Fruit fly (Drosophila melanogaster) whole organism, prepupa: ENCODE data around the gene dtn.

Experiments
- Blimp-1 ChIP-seq: fragments of 200-800 bp; sonication (Bioruptor generic); optimal IDR thresholded peaks from 3 replicates; lab custom pipeline; 2017; ENCODE audit warnings: missing biosample characterization, missing genetic modification characterization, mild to moderate bottlenecking, moderate library complexity, missing genetic modification reagents
- CG10631 ChIP-seq: fragments of 200-800 bp; sonication (Bioruptor generic); optimal IDR thresholded peaks from 2 replicates; lab custom pipeline; 2016; ENCODE audit warnings: missing biosample characterization, missing genetic modification characterization
- CG10669 ChIP-seq: fragments of 200-800 bp; sonication (Bioruptor generic); optimal IDR thresholded peaks from 3 replicates; lab custom pipeline; 2018; ENCODE audit warnings: missing biosample characterization, mild to moderate bottlenecking, missing genetic modification characterization, moderate library complexity
- CG11294 ChIP-seq: fragments of 200-800 bp; sonication (Bioruptor generic); IDR thresholded peaks from 2 replicates; pipeline ENCODE4 v1.3.6; 2022; ENCODE audit warnings: missing biosample characterization, missing genetic modification characterization
- CG11762 ChIP-seq: fragments of 200-800 bp; sonication (Bioruptor generic); optimal IDR thresholded peaks from 3 replicates; lab custom pipeline; 2016; ENCODE audit warnings: missing biosample characterization, missing genetic modification characterization; ENCODE audit not compliant: insufficient read depth
- CG11902 ChIP-seq: fragments of 200-800 bp; sonication (Bioruptor generic); optimal IDR thresholded peaks from 3 replicates; lab custom pipeline; 2016; ENCODE audit warnings: missing biosample characterization, missing genetic modification characterization
- CG15336 ChIP-seq: fragments of 200-800 bp; sonication (Bioruptor generic); IDR thresholded peaks from 2 replicates; pipeline ENCODE4 v1.3.6; 2022; ENCODE audit warnings: missing biosample characterization, missing genetic modification characterization
- CG1621 ChIP-seq: fragments of 200-800 bp; sonication (Bioruptor generic); optimal IDR thresholded peaks from 3 replicates; lab custom pipeline; 2018; ENCODE audit warnings: missing biosample characterization, mild to moderate bottlenecking, missing genetic modification characterization
- CG16779 ChIP-seq: fragments of 200-800 bp; sonication (Bioruptor generic); optimal IDR thresholded peaks from 3 replicates; lab custom pipeline; 2017; ENCODE audit warnings: missing biosample characterization, mild to moderate bottlenecking, missing genetic modification characterization
- CG31627 ChIP-seq: fragments of 200-800 bp; sonication (Bioruptor generic); optimal IDR thresholded peaks from 3 replicates; lab custom pipeline; 2016; ENCODE audit warnings: missing biosample characterization, missing genetic modification characterization
- CG32006 ChIP-seq: fragments of 200-800 bp; sonication (Bioruptor generic); optimal IDR thresholded peaks from 3 replicates; lab custom pipeline; 2017; ENCODE audit warnings: missing biosample characterization, mild to moderate bottlenecking, missing genetic modification characterization
- CG34406 ChIP-seq: fragments of 200-800 bp; sonication (Bioruptor generic); optimal IDR thresholded peaks from 3 replicates; lab custom pipeline; 2016; ENCODE audit warnings: missing biosample characterization, missing genetic modification characterization
- CG3919 ChIP-seq: fragments of 200-800 bp; sonication (Bioruptor generic); optimal IDR thresholded peaks from 3 replicates; lab custom pipeline; 2016; ENCODE audit warnings: missing biosample characterization, missing genetic modification characterization
- CG6163 ChIP-seq: fragments of 200-800 bp; sonication (Bioruptor generic); IDR thresholded peaks from 3 replicates; pipeline ENCODE4 v1.3.6; 2022; ENCODE audit warnings: missing biosample characterization, missing genetic modification characterization
- CG6276 ChIP-seq: fragments of 200-800 bp; sonication (Bioruptor generic); optimal IDR thresholded peaks from 2 replicates; lab custom pipeline; 2017; ENCODE audit warnings: missing biosample characterization, mild to moderate bottlenecking, missing genetic modification characterization
- CG6792 ChIP-seq: fragments of 200-800 bp; sonication (Bioruptor generic); optimal IDR thresholded peaks from 3 replicates; lab custom pipeline; 2016; ENCODE audit warnings: missing biosample characterization, missing genetic modification characterization
- CG6854 ChIP-seq: fragments of 200-800 bp; sonication (Bioruptor generic); optimal IDR thresholded peaks from 2 replicates; lab custom pipeline; 2017; ENCODE audit warnings: missing biosample characterization, mild to moderate bottlenecking, missing genetic modification characterization
- CG7368 ChIP-seq: fragments of 200-800 bp; sonication (Bioruptor generic); optimal IDR thresholded peaks from 3 replicates; lab custom pipeline; 2016; ENCODE audit warnings: missing biosample characterization, missing genetic modification characterization
- Eip75B ChIP-seq: fragments of 200-800 bp; sonication (Bioruptor generic); optimal IDR thresholded peaks from 3 replicates; lab custom pipeline; 2016; ENCODE audit warnings: missing biosample characterization, missing genetic modification characterization
- Eip78C ChIP-seq: fragments of 200-800 bp; sonication (Bioruptor generic); peaks from one replicate; lab custom pipeline; 2016; ENCODE audit warnings: missing biosample characterization, missing genetic modification characterization
- Ets21C ChIP-seq: fragments of 200-800 bp; sonication (Bioruptor generic); optimal IDR thresholded peaks from 3 replicates; lab custom pipeline; 2016; ENCODE audit warnings: missing biosample characterization, missing genetic modification characterization
- Ets96B ChIP-seq: fragments of 200-800 bp; optimal IDR thresholded peaks from 2 replicates; lab custom pipeline; 2019; ENCODE audit warnings: missing biosample characterization, mild to moderate bottlenecking, missing genetic modification characterization, moderate library complexity
- Gug ChIP-seq: fragments of 200-800 bp; sonication (Bioruptor generic); IDR thresholded peaks from 2 replicates; pipeline ENCODE4 v1.3.6; 2022; ENCODE audit warnings: missing biosample characterization, missing genetic modification characterization
- Hr38 ChIP-seq: sonication (Bioruptor generic); optimal IDR thresholded peaks from 2 replicates; lab custom pipeline; 2016; ENCODE audit warnings: missing biosample characterization, missing genetic modification characterization
- Hr39 ChIP-seq: fragments of 200-800 bp; sonication (Bioruptor generic); optimal IDR thresholded peaks from 2 replicates; lab custom pipeline; 2016; ENCODE audit warnings: missing biosample characterization, missing genetic modification characterization
- Hr4 ChIP-seq: fragments of 200-800 bp; sonication (Bioruptor generic); optimal IDR thresholded peaks from 3 replicates; lab custom pipeline; 2016; ENCODE audit warnings: missing biosample characterization, missing genetic modification characterization
- Lpt ChIP-seq: fragments of 200-800 bp; sonication (Bioruptor generic); optimal IDR thresholded peaks from 3 replicates; lab custom pipeline; 2016; ENCODE audit warnings: missing biosample characterization, missing genetic modification characterization
- Met ChIP-seq: fragments of 200-800 bp; sonication (Bioruptor generic); optimal IDR thresholded peaks from 3 replicates; lab custom pipeline; 2016; ENCODE audit warnings: missing biosample characterization, missing genetic modification characterization
- OdsH ChIP-seq: fragments of 200-800 bp; sonication (Bioruptor generic); optimal IDR thresholded peaks from 3 replicates; lab custom pipeline; 2016; ENCODE audit warnings: missing biosample characterization, missing genetic modification characterization
- Smox ChIP-seq: fragments of 200-800 bp; sonication (Bioruptor generic); optimal IDR thresholded peaks from 3 replicates; lab custom pipeline; 2016; ENCODE audit warnings: missing biosample characterization, missing genetic modification characterization
- Sox102F ChIP-seq: fragments of 200-800 bp; sonication (Bioruptor generic); optimal IDR thresholded peaks from 2 replicates; lab custom pipeline; 2016; ENCODE audit warnings: missing biosample characterization, mild to moderate bottlenecking, missing genetic modification characterization
- Sox14 ChIP-seq: fragments of 200-800 bp; sonication (Bioruptor generic); optimal IDR thresholded peaks from 3 replicates; lab custom pipeline; 2016; ENCODE audit warnings: missing biosample characterization, missing genetic modification characterization
- Sox15 ChIP-seq: fragments of 200-800 bp; sonication (Bioruptor generic); optimal IDR thresholded peaks from 3 replicates; lab custom pipeline; 2016; ENCODE audit warnings: missing biosample characterization, missing genetic modification characterization
- acj6 ChIP-seq: fragments of 200-800 bp; sonication (Bioruptor generic); optimal IDR thresholded peaks from 3 replicates; lab custom pipeline; 2016; ENCODE audit warnings: missing biosample characterization, missing genetic modification characterization
- cyc ChIP-seq: fragments of 200-800 bp; sonication (Bioruptor generic); optimal IDR thresholded peaks from 3 replicates; lab custom pipeline; 2016; ENCODE audit warnings: missing biosample characterization, missing genetic modification characterization
- dac ChIP-seq: fragments of 200-800 bp; sonication (Bioruptor generic); optimal IDR thresholded peaks from 2 replicates; lab custom pipeline; 2017; ENCODE audit warnings: missing biosample characterization, mild to moderate bottlenecking, missing genetic modification characterization
- dsx ChIP-seq: fragments of 200-800 bp; optimal IDR thresholded peaks from 3 replicates; lab custom pipeline; 2019; ENCODE audit warnings: missing biosample characterization, mild to moderate bottlenecking, missing genetic modification characterization, moderate library complexity; ENCODE audit not compliant: poor library complexity, severe bottlenecking
- eg ChIP-seq: fragments of 200-800 bp; sonication (Bioruptor generic); IDR thresholded peaks from 3 replicates; pipeline ENCODE4 v1.3.6; 2022; ENCODE audit warnings: missing biosample characterization, missing genetic modification characterization
- esn ChIP-seq: fragments of 200-800 bp; sonication (Bioruptor generic); optimal IDR thresholded peaks from 2 replicates; lab custom pipeline; 2016; ENCODE audit warnings: missing biosample characterization, mild to moderate bottlenecking, missing genetic modification characterization, moderate library complexity
- fd59A ChIP-seq: fragments of 200-800 bp; sonication (Bioruptor generic); optimal IDR thresholded peaks from 2 replicates; lab custom pipeline; 2017; ENCODE audit warnings: missing biosample characterization, mild to moderate bottlenecking, missing genetic modification characterization, missing genetic modification reagents
- fkh ChIP-seq: fragments of 200-800 bp; sonication (Bioruptor generic); optimal IDR thresholded peaks from 3 replicates; lab custom pipeline; 2017; ENCODE audit warnings: missing biosample characterization, mild to moderate bottlenecking, missing genetic modification characterization, moderate library complexity
- lz ChIP-seq: fragments of 200-800 bp; sonication (Bioruptor generic); optimal IDR thresholded peaks from 3 replicates; lab custom pipeline; 2016; ENCODE audit warnings: missing biosample characterization, missing genetic modification characterization
- net ChIP-seq: fragments of 200-800 bp; sonication (Bioruptor generic); optimal IDR thresholded peaks from 3 replicates; lab custom pipeline; 2016; ENCODE audit warnings: missing biosample characterization, missing genetic modification characterization
- pdm3 ChIP-seq: fragments of 200-800 bp; sonication (Bioruptor generic); optimal IDR thresholded peaks from 3 replicates; lab custom pipeline; 2016; ENCODE audit warnings: missing biosample characterization, missing genetic modification characterization
- salr ChIP-seq, 2 experiments: fragments of 200-800 bp; sonication (Bioruptor generic); optimal IDR thresholded peaks; 3 replicates each; lab custom pipeline; 2016 to 2018; ENCODE audit warnings: missing biosample characterization in 2 of 2, missing genetic modification characterization in 2 of 2, mild to moderate bottlenecking in 1 of 2
- svp ChIP-seq: fragments of 200-800 bp; sonication (Bioruptor generic); peaks from one replicate; lab custom pipeline; 2016; ENCODE audit warnings: missing biosample characterization, missing genetic modification characterization
- topi ChIP-seq: fragments of 200-800 bp; sonication (Bioruptor generic); optimal IDR thresholded peaks from 3 replicates; lab custom pipeline; 2016; ENCODE audit warnings: missing biosample characterization, missing genetic modification characterization
- vri ChIP-seq: fragments of 200-800 bp; sonication (Bioruptor generic); optimal IDR thresholded peaks from 3 replicates; lab custom pipeline; 2016; ENCODE audit warnings: missing biosample characterization, mild to moderate bottlenecking, missing genetic modification characterization

dtn gene

DNA sequence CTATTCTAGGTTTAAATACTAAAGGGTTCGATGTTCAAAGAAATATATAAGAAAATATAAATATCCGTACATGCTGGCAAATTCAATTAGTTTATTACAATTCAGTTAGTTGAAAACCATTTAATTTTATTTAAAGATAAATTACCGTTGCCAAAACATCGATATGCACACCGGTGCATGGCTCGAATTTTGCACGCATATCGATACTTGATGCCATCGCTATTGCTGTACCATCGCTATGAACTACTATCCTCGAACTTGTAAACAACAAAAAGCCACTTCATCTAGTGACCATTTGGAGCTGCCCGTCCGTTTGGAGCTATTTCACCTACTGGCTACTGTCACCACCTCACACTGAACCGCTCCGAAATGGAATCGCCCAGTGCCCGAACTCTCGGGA lies 35.5 kb downstream of the dtn start, which contains the start of gene Josd:
Gene Josd, plus strand, starts transcription at position 270 of the 400 bp plus-strand sequence.
- TF ChIP-seq eg (GFP tag; lab: Robert Waterston, UW) (0 out of 3 replicates have a peak, but pooled peaks have one; percentile 18), Ets21C (GFP tag; lab: Kevin White, UChicago) (no peak), Lpt (GFP tag; lab: Kevin White, UChicago) (no peak), fkh (GFP tag; lab: Kevin White, UChicago) (peak; percentile 37), esn (GFP tag; lab: Kevin White, UChicago) (peak; percentile 30), CG6792 (no peak), CG3919 (GFP tag; lab: Kevin White, UChicago) (no peak), Eip78C (GFP tag; lab: Kevin White, UChicago) (peak; percentile 47), Sox14 (GFP tag; lab: Kevin White, UChicago) (no peak), CG1621 (no peak), dac (GFP tag; lab: Kevin White, UChicago) (no peak), Sox15 (GFP tag; lab: Kevin White, UChicago) (no peak), topi (GFP tag; lab: Kevin White, UChicago) (peak; percentile 17), CG15336 (no peak)
- TF ChIP-seq, all 60 proteins: peak for 5

DNA sequence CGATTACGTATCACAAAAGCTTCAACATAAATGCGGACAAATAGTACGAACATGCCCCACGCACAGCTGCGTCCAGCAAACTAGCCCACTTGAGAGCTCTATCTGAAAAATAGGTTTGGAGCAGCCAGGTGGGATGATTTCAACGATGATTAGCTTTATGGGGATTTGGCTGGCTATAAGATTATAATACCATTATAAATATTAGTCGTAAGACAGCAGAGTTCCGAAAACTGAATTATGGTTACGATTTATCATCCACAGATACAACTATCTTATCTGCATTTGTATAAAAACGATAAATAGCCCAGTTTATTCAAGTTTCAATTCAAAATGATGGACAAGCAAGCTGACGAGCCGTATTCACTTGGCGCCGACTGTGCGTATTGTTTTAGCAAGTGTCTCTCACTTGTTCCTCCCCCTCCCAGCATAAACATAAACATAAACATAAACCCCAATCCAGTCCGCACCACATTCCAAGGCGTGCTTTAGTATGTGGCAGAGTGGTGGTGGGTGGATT lies 38.2 kb downstream of the dtn start:
- TF ChIP-seq svp (GFP tag; lab: Kevin White, UChicago) (peak; percentile 68), Sox14 (GFP tag; lab: Kevin White, UChicago) (peak; percentile 19), OdsH (peak; percentile 22), CG6163 (GFP tag; lab: Robert Waterston, UW) (no peak), pdm3 (GFP tag; lab: Kevin White, UChicago) (peak; percentile 52), CG10669 (GFP tag; lab: Kevin White, UChicago) (peak; percentile 21), CG16779 (tag; lab: Kevin White, UChicago) (no peak), CG31627 (GFP tag; lab: Kevin White, UChicago) (no peak), eg (GFP tag; lab: Robert Waterston, UW) (peak; percentile 53; the same call in 2 of the 3 replicates), fd59A (GFP tag; lab: Kevin White, UChicago) (peak; percentile 18), CG3919 (GFP tag; lab: Kevin White, UChicago) (peak; percentile 19), CG6792 (peak; percentile 8), CG32006 (GFP tag; lab: Kevin White, UChicago) (peak; percentile 77), CG10631 (GFP tag; lab: Kevin White, UChicago) (no peak), Eip78C (GFP tag; lab: Kevin White, UChicago) (peak; percentile 88), CG34406 (GFP tag; lab: Kevin White, UChicago) (no peak), Blimp-1 (no peak), Hr39 (no peak), Hr4 (peak; percentile 67), Hr38 (GFP tag; lab: Kevin White, UChicago) (no peak), CG7368 (GFP tag; lab: Kevin White, UChicago) (no peak), CG1621 (no peak), Ets96B (peak; percentile 36), lz (peak; percentile 17), CG6276 (GFP tag; lab: Kevin White, UChicago) (peak; percentile 79), Met (GFP tag; lab: Kevin White, UChicago) (peak; percentile 5), vri (no peak), CG11294 (GFP tag; lab: Robert Waterston, UW) (no peak), CG15336 (peak; percentile 77), acj6 (GFP tag; lab: Kevin White, UChicago) (peak; percentile 21), Gug (GFP tag; lab: Robert Waterston, UW) (no peak), net (GFP tag; lab: Kevin White, UChicago) (peak; percentile 43), CG11902 (no peak), dsx (GFP tag; lab: Kevin White, UChicago) (peak; percentile 1), cyc (GFP tag; lab: Kevin White, UChicago) (no peak), CG6854 (GFP tag; lab: Kevin White, UChicago) (no peak), Sox102F (GFP tag; lab: Kevin White, UChicago) (no peak), Smox (no peak), Eip75B (GFP tag; lab: Kevin White, UChicago) (peak; percentile 16), Sox15 (GFP tag; lab: Kevin White, UChicago) (peak; percentile 14), Ets21C (GFP tag; lab: Kevin White, UChicago) (no peak), topi (GFP tag; lab: Kevin White, UChicago) (peak; percentile 38), CG11762 (peak; percentile 15), salr (GFP tag; optimal IDR thresholded peaks at IDR 0.05; lab: Kevin White, UChicago) (peak in 1 of 2 experiments; percentile 25)
